Worm (Caenorhabditis elegans): Measurements from ENCODE around the gene ZC443.2.

DNA sequence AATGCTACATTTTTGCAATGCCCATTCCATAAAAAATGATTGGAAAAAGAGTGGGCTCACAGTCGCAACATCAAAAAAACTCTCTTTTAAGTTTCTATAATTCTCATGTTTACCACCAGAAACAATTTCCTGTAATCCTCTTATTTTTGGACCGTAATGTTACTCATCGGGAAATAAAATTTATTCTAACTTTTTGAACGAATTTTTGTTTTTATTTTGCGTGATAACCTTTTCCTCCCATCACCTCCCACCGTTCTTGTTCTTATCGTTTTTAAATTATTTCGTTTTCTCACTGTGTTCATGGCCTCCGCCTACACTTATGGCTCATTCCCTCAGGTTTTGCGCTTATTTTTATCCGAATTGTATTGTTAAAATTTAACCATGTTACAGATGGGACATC, 48.2 kb upstream of the ZC443.2 start, which contains the start of gene anp-1:
- TF ChIP-seq nhr-12 (tag; optimal IDR thresholded peaks at IDR 0.05), result no peak
- TF ChIP-seq zag-1 (tag; optimal IDR thresholded peaks at IDR 0.05), result no peak
- no peak for TF ChIP-seq egl-27 (tag; optimal IDR thresholded peaks at IDR 0.05)
- no peak for TF ChIP-seq unc-30 (tag; optimal IDR thresholded peaks at IDR 0.05)
- TF ChIP-seq elt-2 (tag; optimal IDR thresholded peaks at IDR 0.05), result no peak

Data from whole organism, L1 larva.